Fruit fly (Drosophila melanogaster) whole organism, embryonic: ENCODE data around the gene CG11790.

Experiments used
- Adf1 ChIP-seq: fragments of 200-800 bp; sonication (Bioruptor generic); IDR thresholded peaks from 2 replicates; pipeline ENCODE4 v1.3.6; 2022; ENCODE audit warnings: missing biosample characterization, missing genetic modification characterization
- Bdp1 ChIP-seq: fragments of 200-800 bp; sonication (Bioruptor generic); optimal IDR thresholded peaks from 3 replicates; lab custom pipeline; 2016; ENCODE audit warnings: missing biosample characterization, missing genetic modification characterization
- CG10147 ChIP-seq: fragments of 200-800 bp; sonication (Bioruptor generic); optimal IDR thresholded peaks from 2 replicates; lab custom pipeline; 2019; ENCODE audit warnings: missing biosample characterization, mild to moderate bottlenecking, missing genetic modification characterization, moderate library complexity
- CG10543 ChIP-seq: fragments of 200-800 bp; sonication (Bioruptor generic); optimal IDR thresholded peaks from 3 replicates; lab custom pipeline; 2017; ENCODE audit warnings: missing biosample characterization, mild to moderate bottlenecking, missing genetic modification characterization, moderate library complexity
- CG10654 ChIP-seq: fragments of 200-800 bp; sonication (Bioruptor generic); optimal IDR thresholded peaks from 2 replicates; lab custom pipeline; 2016; ENCODE audit warnings: missing biosample characterization, missing genetic modification characterization
- CG12769 ChIP-seq: fragments of 200-800 bp; sonication (Bioruptor generic); optimal IDR thresholded peaks from 2 replicates; lab custom pipeline; 2019; ENCODE audit warnings: missing biosample characterization, mild to moderate bottlenecking, missing genetic modification characterization, moderate library complexity
- CG13624 ChIP-seq: fragments of 200-800 bp; sonication (Bioruptor generic); optimal IDR thresholded peaks from 2 replicates; lab custom pipeline; 2016; ENCODE audit warnings: missing biosample characterization, missing genetic modification characterization
- CG15011 ChIP-seq: fragments of 200-800 bp; sonication (Bioruptor generic); optimal IDR thresholded peaks from 3 replicates; lab custom pipeline; 2018; ENCODE audit warnings: missing biosample characterization, mild to moderate bottlenecking, missing genetic modification characterization
- CG15514 ChIP-seq: fragments of 200-800 bp; sonication (Bioruptor generic); optimal IDR thresholded peaks from 3 replicates; lab custom pipeline; 2017; ENCODE audit warnings: missing biosample characterization, missing genetic modification characterization, mild to moderate bottlenecking, moderate library complexity, missing genetic modification reagents
- CG16815 ChIP-seq: fragments of 200-800 bp; sonication (Bioruptor generic); optimal IDR thresholded peaks from 3 replicates; lab custom pipeline; 2017; ENCODE audit warnings: missing biosample characterization, mild to moderate bottlenecking, missing genetic modification characterization
- CG30020 ChIP-seq: fragments of 200-800 bp; optimal IDR thresholded peaks from 2 replicates; lab custom pipeline; 2019; ENCODE audit warnings: missing biosample characterization, mild to moderate bottlenecking, missing genetic modification characterization, moderate library complexity
- CG32532 ChIP-seq: fragments of 200-800 bp; sonication (Bioruptor generic); IDR thresholded peaks from 2 replicates; pipeline ENCODE4 v1.3.6; 2022; ENCODE audit warnings: missing biosample characterization, missing genetic modification characterization
- CG32767 ChIP-seq: fragments of 200-800 bp; sonication (Bioruptor generic); IDR thresholded peaks from 2 replicates; pipeline ENCODE4 v1.3.6; 2022; ENCODE audit warnings: missing biosample characterization, missing genetic modification characterization
- CG33557 ChIP-seq: fragments of 200-800 bp; sonication (Bioruptor generic); optimal IDR thresholded peaks from 2 replicates; lab custom pipeline; 2019; ENCODE audit warnings: missing biosample characterization, mild to moderate bottlenecking, missing genetic modification characterization, moderate library complexity
- CG6854 ChIP-seq: fragments of 200-800 bp; sonication (Bioruptor generic); optimal IDR thresholded peaks from 3 replicates; lab custom pipeline; 2017; ENCODE audit warnings: missing biosample characterization, mild to moderate bottlenecking, missing genetic modification characterization
- CG7556 ChIP-seq: fragments of 200-800 bp; sonication (Bioruptor generic); optimal IDR thresholded peaks from 2 replicates; lab custom pipeline; 2017; ENCODE audit warnings: missing biosample characterization, mild to moderate bottlenecking, missing genetic modification characterization
- CG8924 ChIP-seq: fragments of 200-800 bp; optimal IDR thresholded peaks from 3 replicates; lab custom pipeline; 2019; ENCODE audit warnings: missing biosample characterization, mild to moderate bottlenecking, missing genetic modification characterization, moderate library complexity
- Camta ChIP-seq: fragments of 200-800 bp; sonication (Bioruptor generic); optimal IDR thresholded peaks from 2 replicates; lab custom pipeline; 2016; ENCODE audit warnings: missing biosample characterization, missing genetic modification characterization
- D19B ChIP-seq: fragments of 200-800 bp; sonication (Bioruptor generic); optimal IDR thresholded peaks from 2 replicates; lab custom pipeline; 2017; ENCODE audit warnings: missing biosample characterization, mild to moderate bottlenecking, missing genetic modification characterization
- Dfd ChIP-seq, 2 experiments: fragments of >200 bp; optimal IDR thresholded peaks; 2 replicates each; lab custom pipeline; 2017; ENCODE audit warnings: missing biosample characterization in 2 of 2, missing genetic modification characterization in 2 of 2
- Gsc ChIP-seq: fragments of 200-800 bp; sonication (Bioruptor generic); IDR thresholded peaks from 2 replicates; pipeline ENCODE4 v1.3.6; 2022; ENCODE audit warnings: missing biosample characterization, missing genetic modification characterization
- HLH4C ChIP-seq: fragments of 200-800 bp; sonication (Bioruptor generic); IDR thresholded peaks from 3 replicates; pipeline ENCODE4 v1.3.6; 2022; ENCODE audit warnings: missing biosample characterization, missing genetic modification characterization; ENCODE audit not compliant: partially characterized antibody
- HmgZ ChIP-seq: fragments of 200-800 bp; sonication (Bioruptor generic); optimal IDR thresholded peaks from 2 replicates; lab custom pipeline; 2018; ENCODE audit warnings: missing biosample characterization, mild to moderate bottlenecking, missing genetic modification characterization
- MESR4 ChIP-seq: fragments of 200-800 bp; sonication (Bioruptor generic); optimal IDR thresholded peaks from 2 replicates; lab custom pipeline; 2018; ENCODE audit warnings: missing biosample characterization, mild to moderate bottlenecking, missing genetic modification characterization, moderate library complexity
- Med ChIP-seq: fragments of 200-800 bp; sonication (Bioruptor generic); peaks from one replicate; lab custom pipeline; 2016; ENCODE audit warnings: missing biosample characterization, missing genetic modification characterization, mild to moderate bottlenecking, inconsistent platforms, moderate library complexity
- Rfx ChIP-seq: fragments of 200-800 bp; sonication (Bioruptor generic); IDR thresholded peaks from 2 replicates; pipeline ENCODE4 v1.3.6; 2022; ENCODE audit warnings: missing biosample characterization, missing genetic modification characterization
- ab ChIP-seq: fragments of 200-800 bp; sonication (Bioruptor generic); optimal IDR thresholded peaks from 2 replicates; lab custom pipeline; 2016; ENCODE audit warnings: missing biosample characterization, missing genetic modification characterization
- bigmax ChIP-seq: fragments of 200-800 bp; sonication (Bioruptor generic); optimal IDR thresholded peaks from 2 replicates; lab custom pipeline; 2018; ENCODE audit warnings: missing biosample characterization, mild to moderate bottlenecking, missing genetic modification characterization
- corto ChIP-seq: fragments of 200-800 bp; sonication (Bioruptor generic); optimal IDR thresholded peaks from 2 replicates; lab custom pipeline; 2016; ENCODE audit warnings: missing biosample characterization, mild to moderate bottlenecking, missing genetic modification characterization, moderate library complexity
- danr ChIP-seq: fragments of 200-800 bp; sonication (Bioruptor generic); IDR thresholded peaks from 2 replicates; pipeline ENCODE4 v1.3.6; 2022; ENCODE audit warnings: missing biosample characterization, missing genetic modification characterization
- dm ChIP-seq: fragments of 200-800 bp; sonication (Bioruptor generic); optimal IDR thresholded peaks from 3 replicates; lab custom pipeline; 2016; ENCODE audit warnings: missing biosample characterization, missing genetic modification characterization
- emc ChIP-seq: fragments of 200-800 bp; sonication (Bioruptor generic); optimal IDR thresholded peaks from 2 replicates; lab custom pipeline; 2016; ENCODE audit warnings: missing biosample characterization, missing genetic modification characterization
- grau ChIP-seq: fragments of 200-800 bp; optimal IDR thresholded peaks from 3 replicates; lab custom pipeline; 2019; ENCODE audit warnings: missing biosample characterization, mild to moderate bottlenecking, missing genetic modification characterization, moderate library complexity
- hbn ChIP-seq: fragments of 200-800 bp; sonication (Bioruptor generic); IDR thresholded peaks from 2 replicates; pipeline ENCODE4 v1.3.6; 2022; ENCODE audit warnings: missing biosample characterization, missing genetic modification characterization; ENCODE audit not compliant: partially characterized antibody
- mld ChIP-seq: fragments of 200-800 bp; sonication (Bioruptor generic); IDR thresholded peaks from 3 replicates; pipeline ENCODE4 v1.3.6; 2022; ENCODE audit warnings: missing biosample characterization, missing genetic modification characterization; ENCODE audit not compliant: partially characterized antibody
- nmo ChIP-seq: fragments of 200-800 bp; sonication (Bioruptor generic); optimal IDR thresholded peaks from 2 replicates; lab custom pipeline; 2018; ENCODE audit warnings: missing biosample characterization, mild to moderate bottlenecking, missing genetic modification characterization, moderate library complexity
- pita ChIP-seq: fragments of 200-800 bp; sonication (Bioruptor generic); optimal IDR thresholded peaks from 2 replicates; lab custom pipeline; 2017; ENCODE audit warnings: missing biosample characterization, mild to moderate bottlenecking, missing genetic modification characterization
- pros ChIP-seq: fragments of 200-800 bp; sonication (Bioruptor generic); optimal IDR thresholded peaks from 3 replicates; lab custom pipeline; 2019; ENCODE audit warnings: missing biosample characterization, mild to moderate bottlenecking, missing genetic modification characterization, moderate library complexity
- pzg ChIP-seq: fragments of 200-800 bp; sonication (Bioruptor generic); optimal IDR thresholded peaks from 3 replicates; lab custom pipeline; 2018; ENCODE audit warnings: missing biosample characterization, mild to moderate bottlenecking, missing genetic modification characterization, moderate library complexity
- sens ChIP-seq: fragments of 200-800 bp; sonication (Bioruptor generic); peaks from one replicate; lab custom pipeline; 2016; ENCODE audit warnings: missing biosample characterization, missing genetic modification characterization
- shn ChIP-seq: fragments of 200-800 bp; sonication (Bioruptor generic); optimal IDR thresholded peaks from 3 replicates; lab custom pipeline; 2016; ENCODE audit warnings: missing biosample characterization, missing genetic modification characterization
- slp2 ChIP-seq: fragments of 200-800 bp; sonication (Bioruptor generic); optimal IDR thresholded peaks from 2 replicates; lab custom pipeline; 2016; ENCODE audit warnings: missing biosample characterization, missing genetic modification characterization
- sna ChIP-seq: fragments of 200-800 bp; sonication (Bioruptor generic); IDR thresholded peaks from 2 replicates; pipeline ENCODE4 v1.3.6; 2022; ENCODE audit warnings: missing biosample characterization, missing genetic modification characterization; ENCODE audit not compliant: partially characterized antibody
- sqz ChIP-seq: fragments of 200-800 bp; sonication (Bioruptor generic); optimal IDR thresholded peaks from 3 replicates; lab custom pipeline; 2018; ENCODE audit warnings: missing biosample characterization, mild to moderate bottlenecking, missing genetic modification characterization
- stc ChIP-seq: fragments of 200-800 bp; sonication (Bioruptor generic); IDR thresholded peaks from 2 replicates; pipeline ENCODE4 v1.3.6; 2022; ENCODE audit warnings: missing biosample characterization, missing genetic modification characterization
- tap ChIP-seq: fragments of 200-800 bp; optimal IDR thresholded peaks from 3 replicates; lab custom pipeline; 2019; ENCODE audit warnings: missing biosample characterization, mild to moderate bottlenecking, missing genetic modification characterization, moderate library complexity
- vvl ChIP-seq: fragments of 200-800 bp; sonication (Bioruptor generic); IDR thresholded peaks from 2 replicates; pipeline ENCODE4 v1.3.6; 2022; ENCODE audit warnings: missing biosample characterization, missing genetic modification characterization
- zf30C ChIP-seq: fragments of 200-800 bp; sonication (Bioruptor generic); optimal IDR thresholded peaks from 3 replicates; lab custom pipeline; 2018; ENCODE audit warnings: missing biosample characterization, mild to moderate bottlenecking, missing genetic modification characterization
- zfh1 ChIP-seq: fragments of 200-800 bp; sonication (Bioruptor generic); IDR thresholded peaks from 3 replicates; pipeline ENCODE4 v1.3.6; 2022; ENCODE audit warnings: missing biosample characterization, missing genetic modification characterization

CG11790 gene

DNA sequence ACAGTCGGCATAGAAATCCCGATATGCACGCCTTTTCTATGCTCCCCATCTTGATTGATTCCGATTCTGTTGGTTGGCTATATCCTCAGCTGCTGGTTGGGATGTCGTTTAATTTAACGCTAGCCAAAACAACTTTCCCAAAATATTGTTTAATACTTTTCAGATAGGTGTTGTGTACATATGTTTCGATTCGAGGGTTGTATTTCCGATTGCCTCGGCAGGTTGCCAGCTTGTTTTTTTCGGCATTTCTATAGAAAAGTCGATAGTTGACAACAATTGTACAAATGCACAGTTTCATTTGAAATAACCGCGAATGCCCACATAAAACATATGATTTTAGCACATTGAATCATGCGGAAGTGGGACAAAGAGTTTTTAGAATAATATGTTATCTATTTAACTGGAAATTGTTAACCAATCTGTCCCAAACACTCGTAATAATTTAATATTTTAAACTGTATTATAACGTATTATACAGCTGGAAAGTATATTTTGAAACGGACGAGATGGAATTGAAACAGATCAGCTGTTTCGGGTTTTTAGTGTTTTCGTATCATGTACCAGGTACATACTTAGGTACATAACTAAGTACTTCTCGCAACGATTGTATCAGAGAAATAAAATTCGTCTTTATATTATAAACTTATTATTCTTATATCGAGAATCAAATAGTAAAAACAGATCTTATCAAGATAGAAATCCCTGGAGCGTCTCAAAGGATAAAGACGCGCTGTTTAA lies 7.1 kb downstream of the CG11790 start, which contains the start of gene CG31109 (continued):
- TF ChIP-seq CG6854 (GFP tag; lab: Kevin White, UChicago) (no peak), Med (peak; percentile 74), zf30C (GFP tag; lab: Kevin White, UChicago) (peak; percentile 19), D19B (GFP tag; lab: Kevin White, UChicago) (no peak), pita (GFP tag; lab: Kevin White, UChicago) (no peak), danr (GFP tag; lab: Robert Waterston, UW) (no peak), Bdp1 (GFP tag; lab: Kevin White, UChicago) (no peak), CG10543 (peak; percentile 26), Camta (no peak), CG10147 (GFP tag; lab: Kevin White, UChicago) (peak; percentile 40), Rfx (GFP tag; lab: Robert Waterston, UW) (peak; percentile 51), CG13624 (peak; percentile 42), CG32532 (GFP tag; lab: Robert Waterston, UW) (peak; percentile 31; the same call in 1 of the 2 replicates), ab (no peak), grau (peak; percentile 39), corto (GFP tag; lab: Kevin White, UChicago) (no peak), CG10654 (no peak), CG15011 (no peak), sqz (GFP tag; lab: Kevin White, UChicago) (no peak), mld (GFP tag; lab: Robert Waterston, UW) (0 out of 3 replicates have a peak, but pooled peaks have one; percentile 41), Dfd (GFP tag; optimal IDR thresholded peaks at IDR 0.05; lab: Kevin White, UChicago) (no peak), sna (GFP tag; lab: Robert Waterston, UW) (peak; percentile 39; the same call in 1 of the 2 replicates), CG32767 (GFP tag; lab: Robert Waterston, UW) (0 out of 2 replicates have a peak, but pooled peaks have one; percentile 23), CG30020 (peak; percentile 92), bigmax (GFP tag; lab: Kevin White, UChicago) (peak; percentile 41), Gsc (GFP tag; lab: Robert Waterston, UW) (no peak), pros (GFP tag; lab: Kevin White, UChicago) (no peak), emc (GFP tag; lab: Kevin White, UChicago) (no peak), shn (GFP tag; lab: Kevin White, UChicago) (no peak), HLH4C (GFP tag; lab: Robert Waterston, UW) (peak; percentile 40; the same call in 1 of the 3 replicates), MESR4 (peak; percentile 79), Adf1 (no peak), CG15514 (peak; percentile 62), sens (GFP tag; lab: Kevin White, UChicago) (peak; percentile 86), CG12769 (no peak), dm (GFP tag; lab: Kevin White, UChicago) (no peak), slp2 (GFP tag; lab: Kevin White, UChicago) (no peak), hbn (GFP tag; lab: Robert Waterston, UW) (peak; percentile 39; the same call in 1 of the 2 replicates), pzg (GFP tag; lab: Kevin White, UChicago) (peak; percentile 77), tap (tag; lab: Kevin White, UChicago) (no peak), zfh1 (GFP tag; lab: Robert Waterston, UW) (no peak), HmgZ (tag; lab: Kevin White, UChicago) (peak; percentile 66), CG8924 (peak; percentile 67), CG16815 (GFP tag; lab: Kevin White, UChicago) (no peak), nmo (GFP tag; lab: Kevin White, UChicago) (peak; percentile 35), CG33557 (no peak), stc (GFP tag; lab: Robert Waterston, UW) (no peak), CG7556 (GFP tag; lab: Kevin White, UChicago) (no peak), vvl (GFP tag; lab: Robert Waterston, UW) (no peak)
